Worm (Caenorhabditis elegans): ENCODE data around the gene sftd-3.
A peak's percentile ranks its signal among the peaks of the same experiment; 100 is the strongest.

The sftd-3 gene

DNA sequence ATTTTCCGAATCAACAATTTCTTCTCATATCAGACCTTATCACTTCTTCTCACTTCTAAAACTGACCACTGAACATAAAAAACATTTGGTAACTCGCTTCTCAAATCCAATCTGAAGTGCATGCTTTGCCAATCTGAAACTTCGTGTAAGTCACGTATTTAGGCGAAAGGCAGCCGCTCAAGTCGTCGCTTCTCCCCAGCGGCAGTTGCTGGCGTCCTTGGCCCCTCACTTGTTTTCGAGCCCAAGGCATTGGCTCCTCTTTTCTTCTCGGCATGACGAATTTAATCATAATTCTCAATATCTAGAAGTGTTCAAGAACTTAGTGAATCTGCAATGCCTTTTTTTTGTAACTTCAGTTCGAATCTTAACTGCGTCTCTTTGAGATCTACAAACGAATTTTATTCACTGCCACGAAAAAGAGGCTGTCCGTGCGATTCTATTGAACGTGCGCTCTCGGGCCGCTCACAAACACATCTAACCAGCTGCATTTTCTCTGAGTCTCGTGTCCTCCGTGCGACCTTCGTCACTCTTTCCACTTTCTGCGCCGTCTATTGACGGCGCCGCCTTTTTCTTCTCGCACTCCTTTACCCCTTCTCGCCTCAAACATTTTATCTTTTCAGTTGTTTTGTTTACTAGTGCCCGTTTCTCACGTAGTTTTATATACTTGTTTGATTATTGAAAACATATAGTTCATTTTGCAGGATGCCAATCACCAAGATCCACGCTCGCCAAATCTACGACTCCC is 32.4 kb downstream of the sftd-3 start:
- TF ChIP-seq egrh-3 (GFP tag; IDR thresholded peaks at IDR 0.05) = peak; percentile 4; the same call in 1 of the 2 replicates
- no peak for TF ChIP-seq mel-28 (tag; optimal IDR thresholded peaks at IDR 0.05; ENCODE audit: borderline replicate concordance)
- TF ChIP-seq ztf-22 (GFP tag; optimal IDR thresholded peaks at IDR 0.05) = no peak
- TF ChIP-seq hmg-1.2 (GFP tag; IDR thresholded peaks at IDR 0.05) = peak; percentile 44; the same call in 1 of the 2 replicates
- TF ChIP-seq nhr-80 (tag; optimal IDR thresholded peaks at IDR 0.05) = peak; percentile 61
- peak in 1 of 2 experiments; percentile 19 for TF ChIP-seq let-607 (tag; optimal IDR thresholded peaks at IDR 0.05)
- no peak for TF ChIP-seq C06A6.2 (GFP tag; conservative IDR thresholded peaks at IDR 0.05)
- no peak for TF ChIP-seq cebp-1 (GFP tag; IDR thresholded peaks at IDR 0.05)
- TF ChIP-seq cebp-1 (tag; optimal IDR thresholded peaks at IDR 0.05) = peak; percentile 41
- TF ChIP-seq lin-54 (GFP tag; optimal IDR thresholded peaks at IDR 0.05) = no peak
- TF ChIP-seq zfh-2 (GFP tag; conservative IDR thresholded peaks at IDR 0.05) = peak; percentile 51; the same call in 1 of the 2 replicates
- peak; percentile 61 for TF ChIP-seq ama-1 (optimal IDR thresholded peaks at IDR 0.05)
- TF ChIP-seq ama-1 (GFP tag; optimal IDR thresholded peaks at IDR 0.05) = no peak
- TF ChIP-seq snpc-4 (GFP tag; optimal IDR thresholded peaks at IDR 0.05) = no peak
- peak in 1 of 4 experiments; percentile 10 for TF ChIP-seq snpc-4 (tag; optimal IDR thresholded peaks at IDR 0.05)
- TF ChIP-seq mcd-1 (GFP tag; IDR thresholded peaks at IDR 0.05) = 0 out of 2 replicates have a peak, but pooled peaks have one; percentile 18
- peak; percentile 19 for TF ChIP-seq ztf-18 (tag; optimal IDR thresholded peaks at IDR 0.05)
- TF ChIP-seq B0261.1 (tag; optimal IDR thresholded peaks at IDR 0.05) = no peak
- TF ChIP-seq madf-8 (GFP tag; conservative IDR thresholded peaks at IDR 0.05) = no peak

DNA sequence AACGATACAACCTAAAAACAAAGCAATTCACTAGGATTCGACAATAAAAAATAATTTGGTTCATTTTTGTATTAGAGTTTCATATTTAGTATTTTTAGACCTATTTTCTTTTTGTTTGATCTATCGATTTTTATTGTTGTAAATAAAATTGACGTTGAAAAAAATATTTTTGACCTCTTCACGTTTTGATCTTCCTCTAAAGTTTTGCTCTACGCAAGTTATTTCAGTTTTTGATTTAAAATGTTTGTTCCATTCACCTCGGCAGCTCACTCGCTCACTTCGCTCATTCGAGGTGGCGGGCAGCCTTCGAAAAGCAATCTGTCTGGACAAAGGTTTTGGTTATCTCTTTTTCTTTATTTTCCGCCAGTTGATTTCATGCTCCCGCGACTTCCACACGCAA is 33.2 kb downstream of the sftd-3 start, which contains the start of gene enol-1:
Gene enol-1 (plus strand): TSS at position 235 of the 400 bp plus-strand sequence.
- TF ChIP-seq hrde-1 (tag; optimal IDR thresholded peaks at IDR 0.05; ENCODE audit: borderline replicate concordance) = no peak
- TF ChIP-seq athp-1 (tag; optimal IDR thresholded peaks at IDR 0.05) = peak; percentile 5
- TF ChIP-seq ztf-22 (GFP tag; optimal IDR thresholded peaks at IDR 0.05) = no peak
- TF ChIP-seq B0336.3 (GFP tag; IDR thresholded peaks at IDR 0.05) = no peak; the same call in 1 of the 2 replicates
- no peak for TF ChIP-seq F57C9.4 (tag; optimal IDR thresholded peaks at IDR 0.05)
- TF ChIP-seq mcd-1 (GFP tag; IDR thresholded peaks at IDR 0.05) = peak; percentile 18; the same call in 1 of the 2 replicates
- TF ChIP-seq repo-1 (tag; optimal IDR thresholded peaks at IDR 0.05) = no peak
- TF ChIP-seq chd-7 (tag; optimal IDR thresholded peaks at IDR 0.05) = no peak
- TF ChIP-seq efl-1 (GFP tag; optimal IDR thresholded peaks at IDR 0.05) = peak; percentile 77
- TF ChIP-seq ztf-26 (tag; optimal IDR thresholded peaks at IDR 0.05) = no peak
- TF ChIP-seq lsl-1 (GFP tag; optimal IDR thresholded peaks at IDR 0.05) = peak; percentile 34
- TF ChIP-seq bed-2 (GFP tag; IDR thresholded peaks at IDR 0.05) = no peak
- peak; percentile 33 for TF ChIP-seq dpl-1 (GFP tag; optimal IDR thresholded peaks at IDR 0.05)
- TF ChIP-seq hmg-20 (GFP tag; IDR thresholded peaks at IDR 0.05) = no peak
- no peak for TF ChIP-seq lin-40 (tag; optimal IDR thresholded peaks at IDR 0.05)
- peak; percentile 70 for TF ChIP-seq ceh-91 (GFP tag; IDR thresholded peaks at IDR 0.05)
- TF ChIP-seq lin-35 (GFP tag; optimal IDR thresholded peaks at IDR 0.05) = no peak
- no peak for TF ChIP-seq ceh-58 (GFP tag; IDR thresholded peaks at IDR 0.05)
- no peak for TF ChIP-seq unc-62 (GFP tag; optimal IDR thresholded peaks at IDR 0.05)
- TF ChIP-seq hsf-1 (GFP tag; IDR thresholded peaks at IDR 0.05) = peak; percentile 63
- TF ChIP-seq nhr-179 (tag; optimal IDR thresholded peaks at IDR 0.05) = no peak
- TF ChIP-seq nhr-90 (tag; optimal IDR thresholded peaks at IDR 0.05) = no peak
- no peak for TF ChIP-seq egl-18 (GFP tag; IDR thresholded peaks at IDR 0.05)
- no peak for TF ChIP-seq ama-1 (optimal IDR thresholded peaks at IDR 0.05)
- no peak for TF ChIP-seq ama-1 (GFP tag; optimal IDR thresholded peaks at IDR 0.05)
- peak; percentile 85 for TF ChIP-seq madf-8 (GFP tag; conservative IDR thresholded peaks at IDR 0.05)
- TF ChIP-seq snpc-1.3 (tag; optimal IDR thresholded peaks at IDR 0.05; ENCODE audit: insufficient read depth) = no peak
- no peak for TF ChIP-seq nfyb-1 (GFP tag; IDR thresholded peaks at IDR 0.05)
- no peak for TF ChIP-seq zfh-2 (GFP tag; conservative IDR thresholded peaks at IDR 0.05)
- TF ChIP-seq snpc-1.1 (tag; optimal IDR thresholded peaks at IDR 0.05; ENCODE audit: insufficient read depth) = no peak
- TF ChIP-seq K11D2.4 (GFP tag; IDR thresholded peaks at IDR 0.05) = 0 out of 2 replicates have a peak, but pooled peaks have one; percentile 14
- TF ChIP-seq attf-6 (GFP tag; IDR thresholded peaks at IDR 0.05) = 0 out of 2 replicates have a peak, but pooled peaks have one; percentile 30
- TF ChIP-seq B0019.2 (GFP tag; conservative IDR thresholded peaks at IDR 0.05) = no peak
